Fruit fly (Drosophila melanogaster) whole organism, embryonic: ENCODE data around the gene pall.
A peak's percentile ranks its signal among the peaks of the same experiment; 100 is the strongest.

Experiments used
- Ada2b ChIP-seq: fragments of 200-800 bp; sonication (Bioruptor generic); IDR thresholded peaks from 2 replicates; pipeline ENCODE4 v1.3.6; 2022; ENCODE audit warnings: missing biosample characterization, missing genetic modification characterization
- BtbVII ChIP-seq: fragments of 200-800 bp; sonication (Bioruptor generic); optimal IDR thresholded peaks from 3 replicates; lab custom pipeline; 2017; ENCODE audit warnings: missing biosample characterization, mild to moderate bottlenecking, missing genetic modification characterization
- Bteb2 ChIP-seq: fragments of 200-800 bp; sonication (Bioruptor generic); optimal IDR thresholded peaks from 2 replicates; lab custom pipeline; 2016; ENCODE audit warnings: missing biosample characterization, missing genetic modification characterization
- CG1024 ChIP-seq: fragments of 200-800 bp; sonication (Bioruptor generic); IDR thresholded peaks from 2 replicates; pipeline ENCODE4 v1.3.6; 2022; ENCODE audit warnings: missing biosample characterization, missing genetic modification characterization
- CG10267 ChIP-seq: fragments of 200-800 bp; sonication (Bioruptor generic); optimal IDR thresholded peaks from 2 replicates; lab custom pipeline; 2018; ENCODE audit warnings: missing biosample characterization, mild to moderate bottlenecking, missing genetic modification characterization, moderate library complexity
- CG10431 ChIP-seq: fragments of 200-800 bp; sonication (Bioruptor generic); optimal IDR thresholded peaks from 3 replicates; lab custom pipeline; 2018; ENCODE audit warnings: missing biosample characterization, mild to moderate bottlenecking, missing genetic modification characterization
- CG11247 ChIP-seq: fragments of 200-800 bp; sonication (Bioruptor generic); IDR thresholded peaks from 2 replicates; pipeline ENCODE4 v1.3.6; 2022; ENCODE audit warnings: missing biosample characterization, missing genetic modification characterization
- CG12219 ChIP-seq: fragments of 200-800 bp; sonication (Bioruptor generic); optimal IDR thresholded peaks from 3 replicates; lab custom pipeline; 2018; ENCODE audit warnings: missing biosample characterization, mild to moderate bottlenecking, missing genetic modification characterization
- CG12659 ChIP-seq: fragments of 200-800 bp; sonication (Bioruptor generic); optimal IDR thresholded peaks from 3 replicates; lab custom pipeline; 2017; ENCODE audit warnings: mild to moderate bottlenecking, missing biosample characterization, missing genetic modification reagents, missing genetic modification characterization
- CG12942 ChIP-seq: fragments of 200-800 bp; sonication (Bioruptor generic); optimal IDR thresholded peaks from 3 replicates; lab custom pipeline; 2016; ENCODE audit warnings: missing biosample characterization, missing genetic modification characterization
- CG14441 ChIP-seq: fragments of 200-800 bp; sonication (Bioruptor generic); IDR thresholded peaks from 2 replicates; pipeline ENCODE4 v1.3.6; 2022; ENCODE audit warnings: missing biosample characterization, missing genetic modification characterization
- CG14667 ChIP-seq: fragments of 200-800 bp; sonication (Bioruptor generic); IDR thresholded peaks from 2 replicates; pipeline ENCODE4 v1.3.6; 2022; ENCODE audit warnings: missing biosample characterization, missing genetic modification characterization
- CG15269 ChIP-seq: fragments of 200-800 bp; sonication (Bioruptor generic); optimal IDR thresholded peaks from 2 replicates; lab custom pipeline; 2018; ENCODE audit warnings: missing biosample characterization, mild to moderate bottlenecking, missing genetic modification characterization, moderate library complexity
- CG15514 ChIP-seq: fragments of 200-800 bp; sonication (Bioruptor generic); optimal IDR thresholded peaks from 3 replicates; lab custom pipeline; 2017; ENCODE audit warnings: missing biosample characterization, missing genetic modification characterization, mild to moderate bottlenecking, moderate library complexity, missing genetic modification reagents
- CG17802 ChIP-seq: fragments of 200-800 bp; sonication (Bioruptor generic); optimal IDR thresholded peaks from 2 replicates; lab custom pipeline; 2018; ENCODE audit warnings: missing biosample characterization, mild to moderate bottlenecking, missing genetic modification characterization, moderate library complexity
- CG1832 ChIP-seq: fragments of 200-800 bp; sonication (Bioruptor generic); optimal IDR thresholded peaks from 2 replicates; lab custom pipeline; 2017; ENCODE audit warnings: missing biosample characterization, mild to moderate bottlenecking, missing genetic modification characterization, inconsistent platforms
- CG32532 ChIP-seq: fragments of 200-800 bp; sonication (Bioruptor generic); IDR thresholded peaks from 2 replicates; pipeline ENCODE4 v1.3.6; 2022; ENCODE audit warnings: missing biosample characterization, missing genetic modification characterization
- CG34224 ChIP-seq: fragments of 200-800 bp; sonication (Bioruptor generic); IDR thresholded peaks from 3 replicates; pipeline ENCODE4 v1.3.6; 2022; ENCODE audit warnings: missing biosample characterization, missing genetic modification characterization; ENCODE audit not compliant: partially characterized antibody
- CG4854 ChIP-seq: fragments of 200-800 bp; sonication (Bioruptor generic); optimal IDR thresholded peaks from 2 replicates; lab custom pipeline; 2016; ENCODE audit warnings: missing biosample characterization, missing genetic modification characterization, inconsistent platforms
- CG5953 ChIP-seq: fragments of 200-800 bp; sonication (Bioruptor generic); IDR thresholded peaks from 2 replicates; pipeline ENCODE4 v1.3.6; 2022; ENCODE audit warnings: missing biosample characterization, missing genetic modification characterization
- CG6175 ChIP-seq: fragments of 200-800 bp; sonication (Bioruptor generic); IDR thresholded peaks from 3 replicates; pipeline ENCODE4 v1.3.6; 2022; ENCODE audit warnings: missing biosample characterization, missing genetic modification characterization
- CG6683 ChIP-seq: fragments of 200-800 bp; sonication (Bioruptor generic); optimal IDR thresholded peaks from 2 replicates; lab custom pipeline; 2017; ENCODE audit warnings: missing biosample characterization, mild to moderate bottlenecking, missing genetic modification characterization, missing genetic modification reagents
- CG7963 ChIP-seq: fragments of 200-800 bp; sonication (Bioruptor generic); IDR thresholded peaks from 3 replicates; pipeline ENCODE4 v1.3.6; 2022; ENCODE audit warnings: missing biosample characterization, missing genetic modification characterization; ENCODE audit not compliant: partially characterized antibody
- CG8281 ChIP-seq: fragments of 200-800 bp; sonication (Bioruptor generic); optimal IDR thresholded peaks from 2 replicates; lab custom pipeline; 2018; ENCODE audit warnings: missing biosample characterization, mild to moderate bottlenecking, missing genetic modification characterization, moderate library complexity
- CG9876 ChIP-seq: fragments of 200-800 bp; sonication (Bioruptor generic); optimal IDR thresholded peaks from 2 replicates; lab custom pipeline; 2016; ENCODE audit warnings: missing biosample characterization, missing genetic modification characterization
- D19A ChIP-seq: fragments of 200-800 bp; optimal IDR thresholded peaks from 3 replicates; lab custom pipeline; 2019; ENCODE audit warnings: missing biosample characterization, mild to moderate bottlenecking, missing genetic modification characterization, moderate library complexity
- Deaf1 ChIP-seq: fragments of 200-800 bp; optimal IDR thresholded peaks from 3 replicates; lab custom pipeline; 2019; ENCODE audit warnings: missing biosample characterization, mild to moderate bottlenecking, missing genetic modification characterization, moderate library complexity
- Dip3 ChIP-seq: fragments of 200-800 bp; sonication (Bioruptor generic); optimal IDR thresholded peaks from 3 replicates; lab custom pipeline; 2016; ENCODE audit warnings: missing biosample characterization, missing genetic modification characterization
- Dref ChIP-seq: fragments of 200-800 bp; sonication (Bioruptor generic); IDR thresholded peaks from 2 replicates; pipeline ENCODE4 v1.3.6; 2022; ENCODE audit warnings: missing biosample characterization, missing genetic modification characterization
- Fer3 ChIP-seq: fragments of 200-800 bp; sonication (Bioruptor generic); optimal IDR thresholded peaks from 2 replicates; lab custom pipeline; 2018; ENCODE audit warnings: missing biosample characterization, mild to moderate bottlenecking, missing genetic modification characterization, moderate library complexity
- Hsf ChIP-seq: fragments of 200-800 bp; sonication (Bioruptor generic); optimal IDR thresholded peaks from 3 replicates; lab custom pipeline; 2016; ENCODE audit warnings: missing biosample characterization, missing genetic modification characterization
- Jarid2 ChIP-seq: fragments of 200-800 bp; sonication (Bioruptor generic); optimal IDR thresholded peaks from 3 replicates; lab custom pipeline; 2017; ENCODE audit warnings: mild to moderate bottlenecking, missing biosample characterization, missing genetic modification reagents, missing genetic modification characterization
- Mad ChIP-seq: fragments of 200-800 bp; sonication (Bioruptor generic); optimal IDR thresholded peaks from 2 replicates; lab custom pipeline; 2016; ENCODE audit warnings: missing biosample characterization, missing genetic modification characterization
- Med ChIP-seq: fragments of 200-800 bp; sonication (Bioruptor generic); peaks from one replicate; lab custom pipeline; 2016; ENCODE audit warnings: missing biosample characterization, missing genetic modification characterization, mild to moderate bottlenecking, inconsistent platforms, moderate library complexity
- Oaz ChIP-seq: fragments of 200-800 bp; sonication (Bioruptor generic); IDR thresholded peaks from 2 replicates; pipeline ENCODE4 v1.3.6; 2022; ENCODE audit warnings: missing biosample characterization, missing genetic modification characterization
- Ravus ChIP-seq: fragments of 200-800 bp; sonication (Bioruptor generic); IDR thresholded peaks from 2 replicates; pipeline ENCODE4 v1.3.6; 2022; ENCODE audit warnings: missing biosample characterization, missing genetic modification characterization
- Side ChIP-seq: fragments of 200-800 bp; sonication (Bioruptor generic); optimal IDR thresholded peaks from 2 replicates; lab custom pipeline; 2016; ENCODE audit warnings: missing biosample characterization, missing genetic modification characterization
- az2 ChIP-seq: fragments of 200-800 bp; sonication (Bioruptor generic); optimal IDR thresholded peaks from 3 replicates; lab custom pipeline; 2016; ENCODE audit warnings: missing biosample characterization, missing genetic modification characterization
- da ChIP-seq: fragments of 200-800 bp; sonication (Bioruptor generic); optimal IDR thresholded peaks from 2 replicates; lab custom pipeline; 2016; ENCODE audit warnings: missing biosample characterization, missing genetic modification characterization
- dan ChIP-seq: fragments of 200-800 bp; sonication (Bioruptor generic); IDR thresholded peaks from 2 replicates; pipeline ENCODE4 v1.3.6; 2022; ENCODE audit warnings: missing biosample characterization, missing genetic modification characterization
- gem ChIP-seq: fragments of 200-800 bp; sonication (Bioruptor generic); optimal IDR thresholded peaks from 2 replicates; lab custom pipeline; 2019; ENCODE audit warnings: missing biosample characterization, mild to moderate bottlenecking, missing genetic modification characterization, moderate library complexity
- nau ChIP-seq: fragments of 200-800 bp; sonication (Bioruptor generic); optimal IDR thresholded peaks from 3 replicates; lab custom pipeline; 2017; ENCODE audit warnings: missing biosample characterization, mild to moderate bottlenecking, missing genetic modification characterization, missing genetic modification reagents
- nmo ChIP-seq: fragments of 200-800 bp; sonication (Bioruptor generic); optimal IDR thresholded peaks from 2 replicates; lab custom pipeline; 2018; ENCODE audit warnings: missing biosample characterization, mild to moderate bottlenecking, missing genetic modification characterization, moderate library complexity
- oc ChIP-seq: fragments of 200-800 bp; sonication (Bioruptor generic); optimal IDR thresholded peaks from 2 replicates; lab custom pipeline; 2018; ENCODE audit warnings: missing biosample characterization, mild to moderate bottlenecking, missing genetic modification characterization, moderate library complexity
- phol ChIP-seq: fragments of 200-800 bp; sonication (Bioruptor generic); optimal IDR thresholded peaks from 3 replicates; lab custom pipeline; 2018; ENCODE audit warnings: missing biosample characterization, mild to moderate bottlenecking, missing genetic modification characterization, moderate library complexity
- shn ChIP-seq: fragments of 200-800 bp; sonication (Bioruptor generic); optimal IDR thresholded peaks from 3 replicates; lab custom pipeline; 2016; ENCODE audit warnings: missing biosample characterization, missing genetic modification characterization
- slbo ChIP-seq: fragments of 200-800 bp; sonication (Bioruptor generic); IDR thresholded peaks from 2 replicates; pipeline ENCODE4 v1.3.6; 2022; ENCODE audit warnings: missing biosample characterization, missing genetic modification characterization
- stwl ChIP-seq: fragments of 200-800 bp; sonication (Bioruptor generic); optimal IDR thresholded peaks from 3 replicates; lab custom pipeline; 2018; ENCODE audit warnings: missing biosample characterization, mild to moderate bottlenecking, missing genetic modification characterization, moderate library complexity
- sug ChIP-seq: fragments of 200-800 bp; optimal IDR thresholded peaks from 2 replicates; lab custom pipeline; 2019; ENCODE audit warnings: missing biosample characterization, mild to moderate bottlenecking, missing genetic modification characterization, moderate library complexity
- tin ChIP-seq: fragments of 200-800 bp; sonication (Bioruptor generic); optimal IDR thresholded peaks from 3 replicates; lab custom pipeline; 2016; ENCODE audit warnings: missing biosample characterization, missing genetic modification characterization

Gene pall

DNA sequence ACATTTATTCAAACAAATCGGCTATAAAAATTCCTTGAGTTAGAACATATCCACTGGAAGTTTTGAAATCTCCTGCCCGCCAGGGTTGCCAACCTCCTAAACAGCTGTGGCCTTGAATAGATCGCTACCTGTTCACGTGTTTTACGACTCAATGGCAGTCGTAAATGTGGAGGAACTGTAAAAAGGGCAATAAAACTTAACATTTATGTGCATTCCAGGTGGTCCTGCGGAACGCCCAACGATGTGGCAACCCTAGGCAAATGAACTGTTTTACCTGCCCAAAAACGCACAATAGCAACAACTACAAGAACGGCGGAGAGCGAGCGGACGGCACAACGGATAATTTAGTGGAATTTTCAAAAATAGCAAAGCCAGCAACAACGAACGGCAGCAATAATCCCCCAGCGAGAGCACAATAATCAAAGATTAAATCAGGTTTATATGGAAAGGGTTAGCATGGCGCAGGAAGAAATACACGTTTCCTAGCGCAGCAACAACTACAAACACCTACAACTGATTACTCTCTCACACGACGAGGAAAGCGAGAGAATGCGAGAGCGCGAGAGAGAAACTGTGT, 25.8 kb downstream of the pall start (continued):
- no peak for TF ChIP-seq CG12942 (GFP tag; lab: Kevin White, UChicago)
- peak; percentile 58; the same call in 1 of the 2 replicates for TF ChIP-seq CG5953 (GFP tag; lab: Robert Waterston, UW)
- peak; percentile 58; the same call in 1 of the 2 replicates for TF ChIP-seq Ada2b (GFP tag; lab: Robert Waterston, UW)
- no peak for TF ChIP-seq CG8281 (tag; lab: Kevin White, UChicago)
- no peak for TF ChIP-seq Side
- 0 out of 2 replicates have a peak, but pooled peaks have one; percentile 19 for TF ChIP-seq Oaz
- TF ChIP-seq Deaf1 (tag; lab: Kevin White, UChicago) = no peak
- TF ChIP-seq BtbVII (GFP tag; lab: Kevin White, UChicago) = no peak
- no peak for TF ChIP-seq CG10267 (tag; lab: Kevin White, UChicago)
- TF ChIP-seq CG1832 (GFP tag; lab: Kevin White, UChicago) = no peak
- no peak for TF ChIP-seq nau (GFP tag; lab: Kevin White, UChicago)
- no peak for TF ChIP-seq Dref (GFP tag; lab: Robert Waterston, UW)
- no peak for TF ChIP-seq CG15269 (tag; lab: Kevin White, UChicago)
- TF ChIP-seq shn = peak; percentile 52
- no peak for TF ChIP-seq Bteb2
- TF ChIP-seq Ravus (GFP tag; lab: Robert Waterston, UW) = no peak
- TF ChIP-seq CG4854 = no peak
- TF ChIP-seq oc = no peak
- TF ChIP-seq Hsf (GFP tag; lab: Kevin White, UChicago) = peak; percentile 29
- TF ChIP-seq D19A (tag; lab: Kevin White, UChicago) = no peak
- TF ChIP-seq Dip3 (GFP tag; lab: Kevin White, UChicago) = peak; percentile 47
- peak; percentile 44 for TF ChIP-seq stwl
- TF ChIP-seq CG34224 (GFP tag; lab: Robert Waterston, UW) = 0 out of 3 replicates have a peak, but pooled peaks have one; percentile 26
- no peak for TF ChIP-seq az2
- TF ChIP-seq gem (tag; lab: Kevin White, UChicago) = peak; percentile 18
- TF ChIP-seq CG15514 = peak; percentile 21
- TF ChIP-seq CG7963 (GFP tag; lab: Robert Waterston, UW) = no peak
- peak; percentile 71 for TF ChIP-seq phol (tag; lab: Kevin White, UChicago)
- 0 out of 2 replicates have a peak, but pooled peaks have one; percentile 31 for TF ChIP-seq CG11247
- peak; percentile 48; the same call in 1 of the 2 replicates for TF ChIP-seq CG14441 (GFP tag; lab: Robert Waterston, UW)
- TF ChIP-seq nmo (GFP tag; lab: Kevin White, UChicago) = no peak
- TF ChIP-seq da (GFP tag; lab: Kevin White, UChicago) = no peak
- TF ChIP-seq Fer3 (tag; lab: Kevin White, UChicago) = peak; percentile 17
- no peak for TF ChIP-seq CG9876 (GFP tag; lab: Kevin White, UChicago)
- no peak for TF ChIP-seq CG6683 (GFP tag; lab: Kevin White, UChicago)
- TF ChIP-seq CG12659 (GFP tag; lab: Kevin White, UChicago) = no peak
- no peak for TF ChIP-seq CG6175 (GFP tag; lab: Robert Waterston, UW)
- peak; percentile 10 for TF ChIP-seq CG17802 (tag; lab: Kevin White, UChicago)
- no peak for TF ChIP-seq sug (tag; lab: Kevin White, UChicago)
- no peak for TF ChIP-seq CG14667
- peak; percentile 95 for TF ChIP-seq Med (GFP tag; lab: Kevin White, UChicago)
- no peak for TF ChIP-seq Mad
- TF ChIP-seq CG12219 = peak; percentile 18
- no peak; the same call in 1 of the 2 replicates for TF ChIP-seq CG1024 (GFP tag; lab: Robert Waterston, UW)
- TF ChIP-seq Jarid2 (GFP tag; lab: Kevin White, UChicago) = peak; percentile 10
- TF ChIP-seq CG10431 = no peak
- peak; percentile 59 for TF ChIP-seq slbo
- TF ChIP-seq tin = no peak
- TF ChIP-seq CG32532 (GFP tag; lab: Robert Waterston, UW) = peak; percentile 62
- TF ChIP-seq dan (GFP tag; lab: Robert Waterston, UW) = no peak
